Worm (Caenorhabditis elegans) whole organism, young adult: Measurements from ENCODE around the gene alh-12.

Source experiments
- F33H1.4 ChIP-seq: fragments of 200-800 bp; sonication (Bioruptor generic); IDR thresholded peaks from 2 replicates; pipeline ENCODE4 v1.3.6; 2022; ENCODE audit warnings: missing genetic modification reagents, missing genetic modification characterization, missing compliant biosample characterization
- F49E8.2 ChIP-seq: sonication (generic microtip); optimal IDR thresholded peaks from 3 replicates; lab custom pipeline; 2017; ENCODE audit warnings: missing genetic modification characterization, mild to moderate bottlenecking, missing compliant biosample characterization, antibody characterized with exemption, moderate library complexity; ENCODE audit not compliant: insufficient read depth
- F52B5.7 ChIP-seq: sonication (generic microtip); optimal IDR thresholded peaks from 2 replicates; lab custom pipeline; 2016; ENCODE audit warnings: mild to moderate bottlenecking, missing genetic modification characterization, missing compliant biosample characterization
- F55B11.4 ChIP-seq: sonication (generic microtip); optimal IDR thresholded peaks from 2 replicates; lab custom pipeline; 2016; ENCODE audit warnings: missing compliant biosample characterization, missing genetic modification characterization, borderline replicate concordance; ENCODE audit not compliant: insufficient read depth
- K11D2.4 ChIP-seq: fragments of 200-800 bp; sonication (Bioruptor generic); IDR thresholded peaks from 2 replicates; pipeline ENCODE4 v1.3.6; 2022; ENCODE audit warnings: missing genetic modification reagents, missing genetic modification characterization, missing compliant biosample characterization
- K12H6.12 ChIP-seq: fragments of 200-800 bp; sonication (Bioruptor generic); optimal IDR thresholded peaks from 2 replicates; lab custom pipeline; 2018; ENCODE audit warnings: mild to moderate bottlenecking, missing genetic modification characterization, missing compliant biosample characterization
- Y95B8A.8 ChIP-seq: fragments of 200-800 bp; sonication (Bioruptor generic); IDR thresholded peaks from 2 replicates; pipeline ENCODE4 v1.3.6; 2022; ENCODE audit warnings: missing genetic modification reagents, missing genetic modification characterization, missing compliant biosample characterization
- ZK185.1 ChIP-seq: sonication (generic microtip); optimal IDR thresholded peaks from 2 replicates; lab custom pipeline; 2016; ENCODE audit warnings: mild to moderate bottlenecking, missing genetic modification characterization, missing compliant biosample characterization; ENCODE audit not compliant: poor library complexity, severe bottlenecking
- akir-1 ChIP-seq: fragments of 200-800 bp; sonication (Bioruptor generic); optimal IDR thresholded peaks from 2 replicates; lab custom pipeline; 2018; ENCODE audit warnings: mild to moderate bottlenecking, missing genetic modification characterization, moderate library complexity, missing compliant biosample characterization
- aptf-2 ChIP-seq: fragments of 200-800 bp; sonication (Bioruptor generic); conservative IDR thresholded peaks from 2 replicates; pipeline ENCODE4 v1.3.6; 2022; ENCODE audit warnings: missing genetic modification reagents, missing genetic modification characterization, missing compliant biosample characterization
- atf-7 ChIP-seq: sonication (generic microtip); optimal IDR thresholded peaks from 2 replicates; lab custom pipeline; 2017; ENCODE audit warnings: mild to moderate bottlenecking, missing genetic modification characterization, missing compliant biosample characterization
- attf-5 ChIP-seq: fragments of 200-800 bp; sonication (Bioruptor generic); optimal IDR thresholded peaks from 2 replicates; lab custom pipeline; 2018; ENCODE audit warnings: mild to moderate bottlenecking, missing genetic modification characterization, missing compliant biosample characterization
- bed-1 ChIP-seq: fragments of 200-800 bp; sonication (Bioruptor generic); IDR thresholded peaks from 2 replicates; pipeline ENCODE4 v1.3.6; 2022; ENCODE audit warnings: missing genetic modification reagents, missing genetic modification characterization, missing compliant biosample characterization
- bed-2 ChIP-seq: fragments of 200-800 bp; sonication (Bioruptor generic); IDR thresholded peaks from 2 replicates; pipeline ENCODE4 v1.3.6; 2022; ENCODE audit warnings: missing genetic modification reagents, missing genetic modification characterization, missing compliant biosample characterization
- ccch-3 ChIP-seq: fragments of 200-800 bp; sonication (Bioruptor generic); optimal IDR thresholded peaks from 2 replicates; lab custom pipeline; 2018; ENCODE audit warnings: mild to moderate bottlenecking, missing genetic modification characterization, missing compliant biosample characterization
- ceh-79 ChIP-seq: sonication (generic microtip); optimal IDR thresholded peaks from 2 replicates; lab custom pipeline; 2017; ENCODE audit warnings: mild to moderate bottlenecking, missing genetic modification characterization, missing compliant biosample characterization
- chd-7 ChIP-seq: sonication (generic microtip); optimal IDR thresholded peaks from 2 replicates; lab custom pipeline; 2016; ENCODE audit warnings: mild to moderate bottlenecking, missing genetic modification characterization, moderate library complexity, missing compliant biosample characterization
- die-1 ChIP-seq: sonication (generic microtip); optimal IDR thresholded peaks from 2 replicates; lab custom pipeline; 2016; ENCODE audit warnings: missing genotype, mild to moderate bottlenecking, missing genetic modification characterization, missing compliant biosample characterization
- dox-1 ChIP-seq: fragments of 200-800 bp; sonication (Bioruptor generic); IDR thresholded peaks from 2 replicates; pipeline ENCODE4 v1.3.6; 2022; ENCODE audit warnings: missing genetic modification reagents, missing genetic modification characterization, missing compliant biosample characterization
- dpl-1 ChIP-seq: fragments of 150-350 bp; optimal IDR thresholded peaks from 2 replicates; lab custom pipeline; 2014; ENCODE audit warnings: missing biosample characterization, missing genetic modification reagents, missing genetic modification characterization
- him-1 ChIP-seq: sonication (generic microtip); optimal IDR thresholded peaks from 2 replicates; lab custom pipeline; 2016; ENCODE audit warnings: missing genotype, missing genetic modification reagents, missing genetic modification characterization, missing compliant biosample characterization
- hlh-12 ChIP-seq: sonication (generic microtip); optimal IDR thresholded peaks from 2 replicates; lab custom pipeline; 2016; ENCODE audit warnings: missing genetic modification characterization, missing compliant biosample characterization
- hmg-1.2 ChIP-seq: fragments of 200-800 bp; sonication (Bioruptor generic); IDR thresholded peaks from 2 replicates; pipeline ENCODE4 v1.3.6; 2022; ENCODE audit warnings: missing genetic modification reagents, missing genetic modification characterization, missing compliant biosample characterization
- hrde-1 ChIP-seq: sonication (generic microtip); optimal IDR thresholded peaks from 2 replicates; lab custom pipeline; 2016; ENCODE audit warnings: missing genetic modification characterization, mild to moderate bottlenecking, missing compliant biosample characterization, moderate library complexity, missing genotype, missing genetic modification reagents, borderline replicate concordance
- let-526 ChIP-seq: fragments of 200-800 bp; sonication (Bioruptor generic); IDR thresholded peaks from 2 replicates; pipeline ENCODE4 v1.3.6; 2022; ENCODE audit warnings: missing genetic modification reagents, missing genetic modification characterization, missing compliant biosample characterization
- lin-35 ChIP-seq, 3 experiments: fragments of 150-350 bp in 2 of 3; sonication (generic microtip) in 1 of 3; optimal IDR thresholded peaks; 2 replicates each; lab custom pipeline; 2014 to 2018; ENCODE audit warnings: missing biosample characterization in 3 of 3, missing genetic modification characterization in 3 of 3, missing genetic modification reagents in 3 of 3
- lin-40 ChIP-seq: sonication (generic microtip); optimal IDR thresholded peaks from 2 replicates; lab custom pipeline; 2016; ENCODE audit warnings: missing genetic modification characterization, mild to moderate bottlenecking, missing compliant biosample characterization, missing genotype, missing genetic modification reagents
- lin-54 ChIP-seq: fragments of 200-800 bp; sonication (Bioruptor generic); optimal IDR thresholded peaks from 2 replicates; lab custom pipeline; 2018; ENCODE audit warnings: mild to moderate bottlenecking, missing genetic modification characterization, missing compliant biosample characterization
- lir-1 ChIP-seq: fragments of 200-800 bp; sonication (Bioruptor generic); conservative IDR thresholded peaks from 2 replicates; pipeline ENCODE4 v1.3.6; 2022; ENCODE audit warnings: missing genetic modification reagents, missing genetic modification characterization, missing compliant biosample characterization
- lsy-27 ChIP-seq: sonication (generic microtip); optimal IDR thresholded peaks from 2 replicates; lab custom pipeline; 2017; ENCODE audit warnings: missing genetic modification characterization, mild to moderate bottlenecking, missing compliant biosample characterization, antibody characterized with exemption, missing genotype, borderline replicate concordance; ENCODE audit not compliant: insufficient read depth
- madf-10 ChIP-seq: sonication (generic microtip); optimal IDR thresholded peaks from 2 replicates; lab custom pipeline; 2016; ENCODE audit warnings: mild to moderate bottlenecking, missing genetic modification characterization, missing compliant biosample characterization
- madf-3 ChIP-seq: fragments of 200-800 bp; sonication (Bioruptor generic); IDR thresholded peaks from 2 replicates; pipeline ENCODE4 v1.3.6; 2022; ENCODE audit warnings: missing genetic modification reagents, missing genetic modification characterization, missing compliant biosample characterization
- mel-28 ChIP-seq: sonication (generic microtip); optimal IDR thresholded peaks from 2 replicates; lab custom pipeline; 2016; ENCODE audit warnings: borderline replicate concordance, mild to moderate bottlenecking, missing genetic modification characterization, missing compliant biosample characterization
- nfyb-1 ChIP-seq: fragments of 200-800 bp; sonication (Bioruptor generic); IDR thresholded peaks from 2 replicates; pipeline ENCODE4 v1.3.6; 2022; ENCODE audit warnings: missing genetic modification reagents, missing genetic modification characterization, missing compliant biosample characterization
- nhr-90 ChIP-seq: sonication (generic microtip); optimal IDR thresholded peaks from 2 replicates; lab custom pipeline; 2016; ENCODE audit warnings: missing genotype, mild to moderate bottlenecking, missing genetic modification characterization, missing compliant biosample characterization
- pbrm-1 ChIP-seq: fragments of 200-800 bp; sonication (Bioruptor generic); IDR thresholded peaks from 2 replicates; pipeline ENCODE4 v1.3.6; 2022; ENCODE audit warnings: missing genetic modification reagents, missing genetic modification characterization, missing compliant biosample characterization
- rcor-1 ChIP-seq: fragments of 200-800 bp; sonication (Bioruptor generic); IDR thresholded peaks from 2 replicates; pipeline ENCODE4 v1.3.6; 2022; ENCODE audit warnings: missing genetic modification reagents, missing genetic modification characterization, missing compliant biosample characterization
- rpc-1 ChIP-seq, 2 experiments: fragments of 150-350 bp in 1 of 2; sonication (generic microtip) in 1 of 2; optimal IDR thresholded peaks; 2 replicates each; lab custom pipeline; 2014 to 2018; ENCODE audit warnings: missing biosample characterization in 1 of 2, missing genetic modification characterization in 1 of 2, missing genetic modification reagents in 1 of 2, missing genotype in 1 of 2
- somi-1 ChIP-seq: fragments of 200-800 bp; sonication (Bioruptor generic); optimal IDR thresholded peaks from 2 replicates; lab custom pipeline; 2018; ENCODE audit warnings: mild to moderate bottlenecking, missing genetic modification characterization, missing compliant biosample characterization
- tbx-9 ChIP-seq: sonication (generic microtip); optimal IDR thresholded peaks from 2 replicates; lab custom pipeline; 2016; ENCODE audit warnings: borderline replicate concordance, missing genetic modification characterization, inconsistent platforms, missing compliant biosample characterization
- tlf-1 ChIP-seq: fragments of 200-800 bp; sonication (Bioruptor generic); optimal IDR thresholded peaks from 2 replicates; lab custom pipeline; 2018; ENCODE audit warnings: mild to moderate bottlenecking, missing genetic modification characterization, missing compliant biosample characterization
- unc-130 ChIP-seq: sonication (generic microtip); optimal IDR thresholded peaks from 2 replicates; lab custom pipeline; 2016; ENCODE audit warnings: missing genetic modification reagents, missing genetic modification characterization, missing compliant biosample characterization
- unc-62 ChIP-seq: fragments of 150-350 bp; optimal IDR thresholded peaks from 2 replicates; lab custom pipeline; 2014; ENCODE audit warnings: missing biosample characterization, missing genetic modification reagents, missing genetic modification characterization
- ztf-18 ChIP-seq: sonication (generic microtip); optimal IDR thresholded peaks from 2 replicates; lab custom pipeline; 2016; ENCODE audit warnings: missing genotype, mild to moderate bottlenecking, missing genetic modification characterization, missing compliant biosample characterization
- ztf-22 ChIP-seq: fragments of 200-800 bp; sonication (Bioruptor generic); optimal IDR thresholded peaks from 2 replicates; lab custom pipeline; 2018; ENCODE audit warnings: mild to moderate bottlenecking, missing genetic modification characterization, moderate library complexity, missing compliant biosample characterization
- ztf-25 ChIP-seq: fragments of 200-800 bp; sonication (Bioruptor generic); IDR thresholded peaks from 2 replicates; pipeline ENCODE4 v1.3.6; 2022; ENCODE audit warnings: missing genetic modification reagents, missing genetic modification characterization, missing compliant biosample characterization
- ztf-6 ChIP-seq: fragments of 200-800 bp; sonication (Bioruptor generic); IDR thresholded peaks from 2 replicates; pipeline ENCODE4 v1.3.6; 2022; ENCODE audit warnings: missing genetic modification reagents, missing genetic modification characterization, missing compliant biosample characterization

alh-12 gene

DNA sequence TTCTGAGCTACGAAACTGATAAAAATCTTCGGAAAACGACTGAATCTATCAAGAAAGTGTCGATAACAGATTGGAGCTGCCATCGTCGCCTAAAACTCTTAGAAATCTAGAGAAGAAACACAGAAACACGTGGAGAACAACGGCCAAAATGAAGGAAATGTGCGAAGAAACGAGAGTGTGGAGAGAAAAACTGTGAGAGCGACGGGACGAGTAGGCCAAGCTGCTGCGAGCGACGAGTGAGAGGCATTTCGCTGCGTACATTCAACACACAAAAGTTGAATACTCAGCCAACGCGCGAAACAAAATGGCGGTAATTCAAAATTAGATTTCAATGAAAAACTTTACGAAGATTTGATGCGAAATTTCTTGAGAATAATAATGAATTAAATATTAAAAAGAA is 44.5 kb downstream of the alh-12 start:
- TF ChIP-seq atf-7 (tag; lab: Kevin White, UChicago) = peak; percentile 51
- peak; percentile 70 for TF ChIP-seq pbrm-1 (GFP tag; lab: Robert Waterston, UW)
- no peak for TF ChIP-seq ccch-3 (GFP tag; lab: Kevin White, UChicago)
- peak; percentile 27 for TF ChIP-seq F49E8.2 (tag; lab: Kevin White, UChicago)
- TF ChIP-seq lin-54 (GFP tag; lab: Kevin White, UChicago) = peak; percentile 99
- peak; percentile 28 for TF ChIP-seq somi-1 (GFP tag; lab: Kevin White, UChicago)
- peak; percentile 79 for TF ChIP-seq K12H6.12 (tag; lab: Kevin White, UChicago)
- no peak for TF ChIP-seq bed-1 (GFP tag; lab: Robert Waterston, UW)
- TF ChIP-seq unc-62 (GFP tag; lab: Kevin White, UChicago) = peak; percentile 8
- TF ChIP-seq dpl-1 = peak; percentile 99
- TF ChIP-seq lsy-27 = no peak
- TF ChIP-seq ztf-6 = no peak
- TF ChIP-seq madf-10 (tag; lab: Kevin White, UChicago) = peak; percentile 84
- no peak for TF ChIP-seq bed-2 (GFP tag; lab: Robert Waterston, UW)
- TF ChIP-seq ceh-79 (tag; lab: Kevin White, UChicago) = no peak
- TF ChIP-seq rpc-1 (optimal IDR thresholded peaks at IDR 0.05; lab: Kevin White, UChicago) = no peak
- no peak for TF ChIP-seq rpc-1 (tag; optimal IDR thresholded peaks at IDR 0.05; lab: Kevin White, UChicago)
- TF ChIP-seq akir-1 = peak; percentile 12
- TF ChIP-seq chd-7 (tag; lab: Kevin White, UChicago) = peak; percentile 66
- TF ChIP-seq ZK185.1 (tag; lab: Kevin White, UChicago) = peak; percentile 58
- no peak for TF ChIP-seq hrde-1
- no peak for TF ChIP-seq F55B11.4 (tag; lab: Kevin White, UChicago)
- no peak for TF ChIP-seq hlh-12 (tag; lab: Kevin White, UChicago)
- no peak for TF ChIP-seq aptf-2 (GFP tag; lab: Robert Waterston, UW)
- TF ChIP-seq lin-35 (GFP tag; optimal IDR thresholded peaks at IDR 0.05; lab: Kevin White, UChicago) = peak; percentile 80 to 94 (median 89)
- no peak for TF ChIP-seq Y95B8A.8
- peak; percentile 30 for TF ChIP-seq unc-130 (GFP tag; lab: Kevin White, UChicago)
- peak; percentile 74 for TF ChIP-seq lin-40 (tag; lab: Kevin White, UChicago)
- TF ChIP-seq hmg-1.2 (GFP tag; lab: Robert Waterston, UW) = peak; percentile 87
- TF ChIP-seq tbx-9 (tag; lab: Kevin White, UChicago) = no peak
- TF ChIP-seq F52B5.7 (tag; lab: Kevin White, UChicago) = no peak
- peak; percentile 72; the same call in 1 of the 2 replicates for TF ChIP-seq madf-3 (GFP tag; lab: Robert Waterston, UW)
- peak; percentile 41 for TF ChIP-seq tlf-1 (GFP tag; lab: Kevin White, UChicago)
- TF ChIP-seq rcor-1 (GFP tag; lab: Robert Waterston, UW) = peak; percentile 75
- TF ChIP-seq nhr-90 (tag; lab: Kevin White, UChicago) = peak; percentile 74
- TF ChIP-seq nfyb-1 (GFP tag; lab: Robert Waterston, UW) = no peak
- peak; percentile 91 for TF ChIP-seq ztf-18
- TF ChIP-seq lir-1 (GFP tag; lab: Robert Waterston, UW) = peak; percentile 62; the same call in 1 of the 2 replicates
- TF ChIP-seq ztf-25 = no peak
- TF ChIP-seq die-1 (tag; lab: Kevin White, UChicago) = peak; percentile 30
- peak; percentile 50 for TF ChIP-seq F33H1.4
- peak; percentile 24 for TF ChIP-seq ztf-22 (GFP tag; lab: Kevin White, UChicago)
- peak; percentile 93 for TF ChIP-seq attf-5 (GFP tag; lab: Kevin White, UChicago)
- peak; percentile 77 for TF ChIP-seq K11D2.4 (GFP tag; lab: Robert Waterston, UW)
- TF ChIP-seq dox-1 (GFP tag; lab: Robert Waterston, UW) = peak; percentile 84
- peak; percentile 64; the same call in 1 of the 2 replicates for TF ChIP-seq let-526 (GFP tag; lab: Robert Waterston, UW)
- TF ChIP-seq him-1 (tag; lab: Kevin White, UChicago) = no peak
- TF ChIP-seq mel-28 (tag; lab: Kevin White, UChicago) = no peak
